Fruit fly (Drosophila melanogaster) whole organism, embryonic: ENCODE measurements around the gene CG31288.

Experiments
- Bteb2 ChIP-seq: fragments of 200-800 bp; sonication (Bioruptor generic); optimal IDR thresholded peaks from 2 replicates; lab custom pipeline; 2016; ENCODE audit warnings: missing biosample characterization, missing genetic modification characterization
- CG12155 ChIP-seq: fragments of 200-800 bp; sonication (Bioruptor generic); optimal IDR thresholded peaks from 3 replicates; lab custom pipeline; 2016; ENCODE audit warnings: missing biosample characterization, missing genetic modification characterization
- CG12391 ChIP-seq: fragments of 200-800 bp; sonication (Bioruptor generic); optimal IDR thresholded peaks from 3 replicates; lab custom pipeline; 2018; ENCODE audit warnings: missing biosample characterization, mild to moderate bottlenecking, missing genetic modification characterization, moderate library complexity
- CG13123 ChIP-seq: fragments of 200-800 bp; sonication (Bioruptor generic); optimal IDR thresholded peaks from 2 replicates; lab custom pipeline; 2016; ENCODE audit warnings: missing biosample characterization, missing genetic modification characterization
- CG13894 ChIP-seq: fragments of 200-800 bp; sonication (Bioruptor generic); optimal IDR thresholded peaks from 3 replicates; lab custom pipeline; 2018; ENCODE audit warnings: missing biosample characterization, mild to moderate bottlenecking, missing genetic modification characterization, moderate library complexity
- CG14050 ChIP-seq: fragments of 200-800 bp; sonication (Bioruptor generic); IDR thresholded peaks from 3 replicates; pipeline ENCODE4 v1.3.6; 2022; ENCODE audit warnings: missing biosample characterization, missing genetic modification characterization
- CG16779 ChIP-seq: fragments of 200-800 bp; sonication (Bioruptor generic); IDR thresholded peaks from 2 replicates; pipeline ENCODE4 v1.3.6; 2022; ENCODE audit warnings: missing biosample characterization, missing genetic modification characterization
- CG17328 ChIP-seq: fragments of 200-800 bp; sonication (Bioruptor generic); IDR thresholded peaks from 2 replicates; pipeline ENCODE4 v1.3.6; 2022; ENCODE audit warnings: missing biosample characterization, missing genetic modification characterization
- CG17612 ChIP-seq: fragments of 200-800 bp; sonication (Bioruptor generic); IDR thresholded peaks from 2 replicates; pipeline ENCODE4 v1.3.6; 2022; ENCODE audit warnings: missing biosample characterization, missing genetic modification characterization
- CG18599 ChIP-seq: fragments of 200-800 bp; sonication (Bioruptor generic); optimal IDR thresholded peaks from 3 replicates; lab custom pipeline; 2017; ENCODE audit warnings: missing biosample characterization, missing genetic modification characterization, mild to moderate bottlenecking, moderate library complexity, missing genetic modification reagents
- CG3281 ChIP-seq: fragments of 200-800 bp; sonication (Bioruptor generic); optimal IDR thresholded peaks from 3 replicates; lab custom pipeline; 2017; ENCODE audit warnings: missing biosample characterization, mild to moderate bottlenecking, missing genetic modification characterization
- CG33557 ChIP-seq: fragments of 200-800 bp; sonication (Bioruptor generic); optimal IDR thresholded peaks from 2 replicates; lab custom pipeline; 2019; ENCODE audit warnings: missing biosample characterization, mild to moderate bottlenecking, missing genetic modification characterization, moderate library complexity
- CG34376 ChIP-seq: fragments of 200-800 bp; sonication (Bioruptor generic); optimal IDR thresholded peaks from 2 replicates; lab custom pipeline; 2018; ENCODE audit warnings: missing biosample characterization, mild to moderate bottlenecking, missing genetic modification characterization
- CG7786 ChIP-seq: fragments of 200-800 bp; sonication (Bioruptor generic); optimal IDR thresholded peaks from 2 replicates; lab custom pipeline; 2016; ENCODE audit warnings: missing biosample characterization, missing genetic modification characterization
- CG8944 ChIP-seq: fragments of 200-800 bp; sonication (Bioruptor generic); optimal IDR thresholded peaks from 3 replicates; lab custom pipeline; 2016; ENCODE audit warnings: missing biosample characterization, missing genetic modification characterization
- CG9876 ChIP-seq: fragments of 200-800 bp; sonication (Bioruptor generic); optimal IDR thresholded peaks from 2 replicates; lab custom pipeline; 2016; ENCODE audit warnings: missing biosample characterization, missing genetic modification characterization
- Chrac-16 ChIP-seq: fragments of 200-800 bp; sonication (Bioruptor generic); optimal IDR thresholded peaks from 3 replicates; lab custom pipeline; 2016; ENCODE audit warnings: missing biosample characterization, missing genetic modification characterization
- Dfd ChIP-seq, 2 experiments: fragments of >200 bp; optimal IDR thresholded peaks; 2 replicates each; lab custom pipeline; 2017; ENCODE audit warnings: missing biosample characterization in 2 of 2, missing genetic modification characterization in 2 of 2
- ERR ChIP-seq: fragments of 200-800 bp; sonication (Bioruptor generic); optimal IDR thresholded peaks from 2 replicates; lab custom pipeline; 2016; ENCODE audit warnings: missing biosample characterization, missing genetic modification characterization
- Fer3 ChIP-seq: fragments of 200-800 bp; sonication (Bioruptor generic); optimal IDR thresholded peaks from 2 replicates; lab custom pipeline; 2018; ENCODE audit warnings: missing biosample characterization, mild to moderate bottlenecking, missing genetic modification characterization, moderate library complexity
- H15 ChIP-seq: fragments of 200-800 bp; sonication (Bioruptor generic); IDR thresholded peaks from 3 replicates; pipeline ENCODE4 v1.3.6; 2022; ENCODE audit warnings: missing biosample characterization, missing genetic modification characterization
- Hr39 ChIP-seq: fragments of >200 bp; optimal IDR thresholded peaks from 2 replicates; lab custom pipeline; 2017
- MBD-R2 ChIP-seq: fragments of 200-800 bp; sonication (Bioruptor generic); IDR thresholded peaks from 2 replicates; pipeline ENCODE4 v1.3.6; 2022; ENCODE audit warnings: missing biosample characterization, missing genetic modification characterization
- MTF-1 ChIP-seq: fragments of 200-800 bp; sonication (Bioruptor generic); optimal IDR thresholded peaks from 2 replicates; lab custom pipeline; 2018; ENCODE audit warnings: missing biosample characterization, mild to moderate bottlenecking, missing genetic modification characterization, borderline replicate concordance
- Med ChIP-seq: fragments of 200-800 bp; sonication (Bioruptor generic); peaks from one replicate; lab custom pipeline; 2016; ENCODE audit warnings: missing biosample characterization, missing genetic modification characterization, mild to moderate bottlenecking, inconsistent platforms, moderate library complexity
- Meics ChIP-seq: fragments of 200-800 bp; sonication (Bioruptor generic); optimal IDR thresholded peaks from 2 replicates; lab custom pipeline; 2017; ENCODE audit warnings: missing biosample characterization, mild to moderate bottlenecking, missing genetic modification characterization
- Oli ChIP-seq: fragments of 200-800 bp; sonication (Bioruptor generic); optimal IDR thresholded peaks from 2 replicates; lab custom pipeline; 2018; ENCODE audit warnings: missing biosample characterization, mild to moderate bottlenecking, missing genetic modification characterization, moderate library complexity
- Rfx ChIP-seq: fragments of 200-800 bp; sonication (Bioruptor generic); IDR thresholded peaks from 2 replicates; pipeline ENCODE4 v1.3.6; 2022; ENCODE audit warnings: missing biosample characterization, missing genetic modification characterization
- Sry-β ChIP-seq: fragments of 200-800 bp; sonication (Bioruptor generic); optimal IDR thresholded peaks from 2 replicates; lab custom pipeline; 2018; ENCODE audit warnings: missing biosample characterization, mild to moderate bottlenecking, missing genetic modification characterization, moderate library complexity
- Xrp1 ChIP-seq: fragments of 200-800 bp; sonication (Bioruptor generic); IDR thresholded peaks from 2 replicates; pipeline ENCODE4 v1.3.6; 2022; ENCODE audit warnings: missing biosample characterization, missing genetic modification characterization
- YL-1 ChIP-seq: fragments of 200-800 bp; sonication (Bioruptor generic); optimal IDR thresholded peaks from 3 replicates; lab custom pipeline; 2017; ENCODE audit warnings: missing biosample characterization, mild to moderate bottlenecking, missing genetic modification characterization
- ara ChIP-seq: fragments of 200-800 bp; sonication (Bioruptor generic); IDR thresholded peaks from 2 replicates; pipeline ENCODE4 v1.3.6; 2022; ENCODE audit warnings: missing biosample characterization, missing genetic modification characterization
- br ChIP-seq: fragments of >200 bp; optimal IDR thresholded peaks from 2 replicates; lab custom pipeline; 2017
- btn ChIP-seq: fragments of 200-800 bp; sonication (Bioruptor generic); optimal IDR thresholded peaks from 2 replicates; lab custom pipeline; 2016; ENCODE audit warnings: missing biosample characterization, missing genetic modification characterization
- da ChIP-seq: fragments of 200-800 bp; sonication (Bioruptor generic); optimal IDR thresholded peaks from 2 replicates; lab custom pipeline; 2016; ENCODE audit warnings: missing biosample characterization, missing genetic modification characterization
- emc ChIP-seq: fragments of 200-800 bp; sonication (Bioruptor generic); optimal IDR thresholded peaks from 2 replicates; lab custom pipeline; 2016; ENCODE audit warnings: missing biosample characterization, missing genetic modification characterization
- ems ChIP-seq: fragments of 200-800 bp; sonication (Bioruptor generic); optimal IDR thresholded peaks from 3 replicates; lab custom pipeline; 2016; ENCODE audit warnings: missing biosample characterization, missing genetic modification characterization
- fu2 ChIP-seq: fragments of 200-800 bp; sonication (Bioruptor generic); optimal IDR thresholded peaks from 2 replicates; lab custom pipeline; 2016; ENCODE audit warnings: missing biosample characterization, missing genetic modification characterization
- hbn ChIP-seq: fragments of 200-800 bp; sonication (Bioruptor generic); IDR thresholded peaks from 2 replicates; pipeline ENCODE4 v1.3.6; 2022; ENCODE audit warnings: missing biosample characterization, missing genetic modification characterization; ENCODE audit not compliant: partially characterized antibody
- jigr1 ChIP-seq: fragments of 200-800 bp; sonication (Bioruptor generic); IDR thresholded peaks from 3 replicates; pipeline ENCODE4 v1.3.6; 2022; ENCODE audit warnings: missing biosample characterization, missing genetic modification characterization
- jumu ChIP-seq: fragments of 200-800 bp; sonication (Bioruptor generic); optimal IDR thresholded peaks from 3 replicates; lab custom pipeline; 2016; ENCODE audit warnings: missing biosample characterization, missing genetic modification characterization
- peb ChIP-seq: fragments of 200-800 bp; sonication (Bioruptor generic); IDR thresholded peaks from 2 replicates; pipeline ENCODE4 v1.3.6; 2022; ENCODE audit warnings: missing biosample characterization, missing genetic modification characterization
- pum ChIP-seq: fragments of 200-800 bp; sonication (Bioruptor generic); optimal IDR thresholded peaks from 2 replicates; lab custom pipeline; 2016; ENCODE audit warnings: missing biosample characterization, missing genetic modification characterization
- repo ChIP-seq: fragments of 200-800 bp; sonication (Bioruptor generic); optimal IDR thresholded peaks from 2 replicates; lab custom pipeline; 2016; ENCODE audit warnings: missing biosample characterization, missing genetic modification characterization
- ro ChIP-seq: fragments of 200-800 bp; sonication (Bioruptor generic); IDR thresholded peaks from 2 replicates; pipeline ENCODE4 v1.3.6; 2022; ENCODE audit warnings: missing biosample characterization, missing genetic modification characterization
- run ChIP-seq: fragments of 200-800 bp; sonication (Bioruptor generic); optimal IDR thresholded peaks from 3 replicates; lab custom pipeline; 2018; ENCODE audit warnings: missing biosample characterization, mild to moderate bottlenecking, missing genetic modification characterization
- sd ChIP-seq: fragments of 200-800 bp; sonication (Bioruptor generic); optimal IDR thresholded peaks from 3 replicates; lab custom pipeline; 2018; ENCODE audit warnings: missing biosample characterization, mild to moderate bottlenecking, missing genetic modification characterization, moderate library complexity
- tgo ChIP-seq: fragments of 200-800 bp; sonication (Bioruptor generic); IDR thresholded peaks from 3 replicates; pipeline ENCODE4 v1.3.6; 2022; ENCODE audit warnings: missing biosample characterization, missing genetic modification characterization
- usp ChIP-seq: fragments of >200 bp; optimal IDR thresholded peaks from 2 replicates; lab custom pipeline; 2017; ENCODE audit warnings: missing biosample characterization, missing genetic modification characterization
- vfl ChIP-seq: fragments of 200-800 bp; sonication (Bioruptor generic); optimal IDR thresholded peaks from 2 replicates; lab custom pipeline; 2016; ENCODE audit warnings: missing biosample characterization, missing genetic modification characterization
- wor ChIP-seq: fragments of 200-800 bp; sonication (Bioruptor generic); IDR thresholded peaks from 2 replicates; pipeline ENCODE4 v1.3.6; 2022; ENCODE audit warnings: missing biosample characterization, missing genetic modification characterization
- yki ChIP-seq: fragments of >200 bp; optimal IDR thresholded peaks from 3 replicates; lab custom pipeline; 2018
- z ChIP-seq: fragments of 200-800 bp; sonication (Bioruptor generic); IDR thresholded peaks from 3 replicates; pipeline ENCODE4 v1.3.6; 2022; ENCODE audit warnings: missing biosample characterization, missing genetic modification characterization

The CG31288 gene

DNA sequence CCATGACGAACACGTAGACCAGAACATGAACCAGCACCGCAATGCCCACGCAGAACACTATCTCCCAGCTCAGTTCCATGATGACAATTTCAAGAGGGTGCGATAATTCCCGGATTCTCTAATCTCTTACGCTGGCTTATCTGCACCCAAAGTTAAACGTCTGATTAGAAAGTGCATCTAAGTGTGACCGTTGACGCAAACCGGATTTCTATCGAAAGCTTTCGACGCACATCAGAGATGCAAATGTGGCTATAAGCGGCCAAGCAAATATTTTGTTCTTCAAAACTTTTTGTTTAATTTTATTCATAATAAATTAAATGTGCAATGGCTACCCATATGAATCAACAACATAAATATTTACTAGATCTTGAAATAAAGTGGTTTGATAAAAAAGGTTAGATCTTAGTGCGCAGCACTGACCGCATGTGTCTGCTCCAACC lies 37.0 kb downstream of the CG31288 start, which contains the start of the genes Kdsr and CG11858 (continued):
- TF ChIP-seq CG16779, result no peak
- peak; percentile 44 for TF ChIP-seq jumu (GFP tag; lab: Kevin White, UChicago)
- TF ChIP-seq Xrp1 (GFP tag; lab: Robert Waterston, UW), result peak; percentile 76
- peak; percentile 57; the same call in 1 of the 2 replicates for TF ChIP-seq ara (GFP tag; lab: Robert Waterston, UW)
- no peak for TF ChIP-seq CG18599 (GFP tag; lab: Kevin White, UChicago)
- no peak for TF ChIP-seq Hr39 (lab: Kevin White, UChicago)
- TF ChIP-seq peb (GFP tag; lab: Robert Waterston, UW), result peak; percentile 47; the same call in 1 of the 2 replicates
- TF ChIP-seq CG12155 (GFP tag; lab: Kevin White, UChicago), result peak; percentile 54
- TF ChIP-seq z (GFP tag; lab: Robert Waterston, UW), result 0 out of 3 replicates have a peak, but pooled peaks have one; percentile 29
- no peak for TF ChIP-seq ro (GFP tag; lab: Robert Waterston, UW)
- no peak for TF ChIP-seq ERR (GFP tag; lab: Kevin White, UChicago)
- TF ChIP-seq CG7786 (GFP tag; lab: Kevin White, UChicago), result peak; percentile 52
- TF ChIP-seq CG13894, result peak; percentile 57
- TF ChIP-seq sd, result peak; percentile 27
- TF ChIP-seq da, result no peak
- peak; percentile 61 for TF ChIP-seq Fer3 (tag; lab: Kevin White, UChicago)
- TF ChIP-seq repo, result no peak
- peak; percentile 61 for TF ChIP-seq Meics (GFP tag; lab: Kevin White, UChicago)
- TF ChIP-seq CG12391 (tag; lab: Kevin White, UChicago), result peak; percentile 79
- peak; percentile 95 for TF ChIP-seq Med (GFP tag; lab: Kevin White, UChicago)
- peak; percentile 46; the same call in 1 of the 2 replicates for TF ChIP-seq wor
- no peak for TF ChIP-seq CG9876 (GFP tag; lab: Kevin White, UChicago)
- TF ChIP-seq CG14050, result peak; percentile 52
- peak; percentile 35; the same call in 1 of the 2 replicates for TF ChIP-seq hbn (GFP tag; lab: Robert Waterston, UW)
- TF ChIP-seq emc (GFP tag; lab: Kevin White, UChicago), result no peak
- peak; percentile 49 for TF ChIP-seq CG3281
- peak; percentile 68 for TF ChIP-seq Bteb2 (GFP tag; lab: Kevin White, UChicago)
- no peak for TF ChIP-seq MTF-1 (GFP tag; lab: Kevin White, UChicago)
- no peak for TF ChIP-seq btn (GFP tag; lab: Kevin White, UChicago)
- TF ChIP-seq CG13123 (GFP tag; lab: Kevin White, UChicago), result peak; percentile 6
- TF ChIP-seq br, result no peak
- no peak for TF ChIP-seq usp
- TF ChIP-seq CG34376 (GFP tag; lab: Kevin White, UChicago), result peak; percentile 77
- peak; percentile 21 for TF ChIP-seq fu2 (GFP tag; lab: Kevin White, UChicago)
- TF ChIP-seq pum (GFP tag; lab: Kevin White, UChicago), result peak; percentile 45
- TF ChIP-seq CG17612 (GFP tag; lab: Robert Waterston, UW), result no peak
- TF ChIP-seq CG33557 (GFP tag; lab: Kevin White, UChicago), result peak; percentile 26
- TF ChIP-seq Chrac-16 (GFP tag; lab: Kevin White, UChicago), result peak; percentile 58
- peak; percentile 46 for TF ChIP-seq Oli
- TF ChIP-seq run (tag; lab: Kevin White, UChicago), result peak; percentile 2
- TF ChIP-seq Dfd (GFP tag; optimal IDR thresholded peaks at IDR 0.05; lab: Kevin White, UChicago), result no peak
- TF ChIP-seq H15 (GFP tag; lab: Robert Waterston, UW), result peak; percentile 74
- TF ChIP-seq ems (GFP tag; lab: Kevin White, UChicago), result peak; percentile 19
- peak; percentile 77 for TF ChIP-seq tgo (GFP tag; lab: Robert Waterston, UW)
- TF ChIP-seq Sry-β, result peak; percentile 99
- peak; percentile 85 for TF ChIP-seq Rfx
- peak; percentile 3 for TF ChIP-seq vfl (GFP tag; lab: Kevin White, UChicago)
- no peak for TF ChIP-seq yki
- peak; percentile 28 for TF ChIP-seq CG8944 (GFP tag; lab: Kevin White, UChicago)
- TF ChIP-seq jigr1, result no peak
- peak; percentile 65 for TF ChIP-seq CG17328 (GFP tag; lab: Robert Waterston, UW)
- peak; percentile 3 for TF ChIP-seq YL-1 (GFP tag; lab: Kevin White, UChicago)
- peak; percentile 86 for TF ChIP-seq MBD-R2 (GFP tag; lab: Robert Waterston, UW)
